Fruit fly (Drosophila melanogaster) whole organism, embryonic: Measurements from ENCODE around the gene Lamtor5.

ENCODE experiments used
- CG12071 ChIP-seq: fragments of 200-800 bp; sonication (Bioruptor generic); optimal IDR thresholded peaks from 3 replicates; lab custom pipeline; 2018; ENCODE audit warnings: missing biosample characterization, mild to moderate bottlenecking, missing genetic modification characterization
- CG12299 ChIP-seq: fragments of 200-800 bp; sonication (Bioruptor generic); optimal IDR thresholded peaks from 2 replicates; lab custom pipeline; 2018; ENCODE audit warnings: missing biosample characterization, mild to moderate bottlenecking, missing genetic modification characterization
- MESR4 ChIP-seq: fragments of 200-800 bp; sonication (Bioruptor generic); optimal IDR thresholded peaks from 2 replicates; lab custom pipeline; 2018; ENCODE audit warnings: missing biosample characterization, mild to moderate bottlenecking, missing genetic modification characterization, moderate library complexity
- Sox102F ChIP-seq: fragments of 200-800 bp; sonication (Bioruptor generic); optimal IDR thresholded peaks from 2 replicates; lab custom pipeline; 2018; ENCODE audit warnings: missing biosample characterization, mild to moderate bottlenecking, missing genetic modification characterization, moderate library complexity
- Xbp1 ChIP-seq: fragments of 200-800 bp; sonication (Bioruptor generic); optimal IDR thresholded peaks from 3 replicates; lab custom pipeline; 2016; ENCODE audit warnings: missing biosample characterization, mild to moderate bottlenecking, missing genetic modification characterization
- chn ChIP-seq: fragments of 200-800 bp; sonication (Bioruptor generic); optimal IDR thresholded peaks from 2 replicates; lab custom pipeline; 2016; ENCODE audit warnings: missing biosample characterization, missing genetic modification characterization
- gcm ChIP-seq: fragments of 200-800 bp; sonication (Bioruptor generic); optimal IDR thresholded peaks from 2 replicates; lab custom pipeline; 2019; ENCODE audit warnings: missing biosample characterization, mild to moderate bottlenecking, missing genetic modification characterization, moderate library complexity
- gro ChIP-seq: fragments of 200-800 bp; sonication (Bioruptor generic); optimal IDR thresholded peaks from 2 replicates; lab custom pipeline; 2016; ENCODE audit warnings: missing biosample characterization, missing genetic modification characterization
- tll ChIP-seq, 2 experiments: fragments of 200-800 bp in 1 of 2; fragments of >200 bp in 1 of 2; sonication (Bioruptor generic) in 1 of 2; optimal IDR thresholded peaks; 2 replicates each; lab custom pipeline; 2017 to 2019; ENCODE audit warnings: missing biosample characterization in 2 of 2, missing genetic modification characterization in 2 of 2, mild to moderate bottlenecking in 1 of 2, moderate library complexity in 1 of 2

- no peak for TF ChIP-seq CG12299 (tag; lab: Kevin White, UChicago)
- no peak for TF ChIP-seq CG12071
- TF ChIP-seq MESR4 (GFP tag; lab: Kevin White, UChicago): no peak
- no peak for TF ChIP-seq tll (GFP tag; optimal IDR thresholded peaks at IDR 0.05; lab: Kevin White, UChicago)
- no peak for TF ChIP-seq gcm (GFP tag; lab: Kevin White, UChicago)
- no peak for TF ChIP-seq Xbp1 (GFP tag; lab: Kevin White, UChicago)
- TF ChIP-seq gro (GFP tag; lab: Kevin White, UChicago): no peak
- TF ChIP-seq Sox102F (GFP tag; lab: Kevin White, UChicago): no peak
- TF ChIP-seq chn (GFP tag; lab: Kevin White, UChicago): no peak
These were observed 38.6 kb upstream of the Lamtor5 start for dm6 chrX:1897384-1897783.
